Worm (Caenorhabditis elegans) whole organism, early embryonic: Measurements from ENCODE around the gene F41H10.1.
"Not testable (repeated sequence)": the region's sequence is repeated elsewhere in the genome, so short reads cannot be mapped to it uniquely, and the experiment has no call there.

Source experiments
- B0310.2 ChIP-seq: sonication (generic microtip); optimal IDR thresholded peaks from 2 replicates; lab custom pipeline; 2016; ENCODE audit warnings: mild to moderate bottlenecking, missing genetic modification characterization, missing compliant biosample characterization
- F13C5.2 ChIP-seq: sonication (generic microtip); optimal IDR thresholded peaks from 2 replicates; lab custom pipeline; 2017; ENCODE audit warnings: mild to moderate bottlenecking, missing genetic modification characterization, inconsistent platforms, missing compliant biosample characterization
- aly-1 ChIP-seq: sonication (generic microtip); optimal IDR thresholded peaks from 2 replicates; lab custom pipeline; 2016; ENCODE audit warnings: missing genetic modification characterization, missing compliant biosample characterization
- ama-1 ChIP-seq: fragments of 150-350 bp; optimal IDR thresholded peaks from 2 replicates; lab custom pipeline; 2014
- ceh-13 ChIP-seq: fragments of 200-800 bp; sonication (Bioruptor generic); optimal IDR thresholded peaks from 2 replicates; lab custom pipeline; 2018; ENCODE audit warnings: mild to moderate bottlenecking, missing genetic modification characterization, missing compliant biosample characterization
- ceh-36 ChIP-seq: sonication (generic microtip); optimal IDR thresholded peaks from 2 replicates; lab custom pipeline; 2016; ENCODE audit warnings: missing genetic modification characterization, inconsistent platforms, missing compliant biosample characterization
- ets-7 ChIP-seq: sonication (generic microtip); optimal IDR thresholded peaks from 2 replicates; lab custom pipeline; 2016; ENCODE audit warnings: missing genotype, missing genetic modification characterization, missing compliant biosample characterization
- flt-1 ChIP-seq: fragments of 200-800 bp; sonication (Bioruptor generic); IDR thresholded peaks from 2 replicates; pipeline ENCODE4 v1.3.6; 2022; ENCODE audit warnings: missing genetic modification characterization, missing compliant biosample characterization
- hmbx-1 ChIP-seq: sonication (generic microtip); optimal IDR thresholded peaks from 2 replicates; lab custom pipeline; 2016; ENCODE audit warnings: mild to moderate bottlenecking, missing genetic modification characterization, missing compliant biosample characterization
- hmg-4 ChIP-seq: fragments of 200-800 bp; sonication (Bioruptor generic); optimal IDR thresholded peaks from 2 replicates; lab custom pipeline; 2018; ENCODE audit warnings: mild to moderate bottlenecking, missing genetic modification characterization, missing compliant biosample characterization
- hnd-1 ChIP-seq: sonication (generic microtip); optimal IDR thresholded peaks from 2 replicates; lab custom pipeline; 2016; ENCODE audit warnings: missing genetic modification characterization, missing compliant biosample characterization
- pes-1 ChIP-seq: fragments of 200-800 bp; sonication (Bioruptor generic); IDR thresholded peaks from 2 replicates; pipeline ENCODE4 v1.3.6; 2022; ENCODE audit warnings: missing genetic modification reagents, missing genetic modification characterization, missing compliant biosample characterization
- scrt-1 ChIP-seq: fragments of 200-800 bp; sonication (Bioruptor generic); IDR thresholded peaks from 2 replicates; pipeline ENCODE4 v1.3.6; 2022; ENCODE audit warnings: missing genetic modification characterization, missing compliant biosample characterization
- sea-1 ChIP-seq: fragments of 200-800 bp; sonication (Bioruptor generic); conservative IDR thresholded peaks from 2 replicates; pipeline ENCODE4 v1.3.6; 2022; ENCODE audit warnings: missing genetic modification characterization, missing compliant biosample characterization
- tbx-11 ChIP-seq: fragments of 200-800 bp; sonication (Bioruptor generic); IDR thresholded peaks from 2 replicates; pipeline ENCODE4 v1.3.6; 2022; ENCODE audit warnings: missing genetic modification characterization, missing compliant biosample characterization
- tbx-37 ChIP-seq: fragments of 200-800 bp; sonication (Bioruptor generic); conservative IDR thresholded peaks from 2 replicates; pipeline ENCODE4 v1.3.6; 2022; ENCODE audit warnings: missing genetic modification reagents, missing genetic modification characterization, missing compliant biosample characterization
- tra-4 ChIP-seq: sonication (generic microtip); optimal IDR thresholded peaks from 2 replicates; lab custom pipeline; 2017; ENCODE audit warnings: missing genetic modification characterization, missing compliant biosample characterization

The F41H10.1 gene

ce11 chrIV:5382609-5383008, at the start of gene F41H10.1:
TSS of gene F41H10.1 (plus strand) at chrIV:5382909.
- TF ChIP-seq ceh-13 = no peak
- no peak for TF ChIP-seq scrt-1 (GFP tag; lab: Robert Waterston, UW)
- no peak for TF ChIP-seq pes-1 (GFP tag; lab: Robert Waterston, UW)
- no peak for TF ChIP-seq tbx-37 (GFP tag; lab: Robert Waterston, UW)
- TF ChIP-seq ets-7 (tag; lab: Kevin White, UChicago) = no peak
- no peak for TF ChIP-seq hmg-4 (GFP tag; lab: Kevin White, UChicago)
- no peak for TF ChIP-seq ama-1 (lab: Kevin White, UChicago)

- no peak for TF ChIP-seq hnd-1 (tag; lab: Kevin White, UChicago)
- TF ChIP-seq ceh-13 = no peak
- TF ChIP-seq B0310.2 (tag; lab: Kevin White, UChicago) = no peak
- TF ChIP-seq flt-1 (GFP tag; lab: Robert Waterston, UW) = no peak
- TF ChIP-seq hmbx-1 (tag; lab: Kevin White, UChicago) = no peak
- no peak for TF ChIP-seq scrt-1 (GFP tag; lab: Robert Waterston, UW)
- no peak for TF ChIP-seq tra-4 (tag; lab: Kevin White, UChicago)
- TF ChIP-seq F13C5.2 = no peak
- no peak for TF ChIP-seq ama-1 (lab: Kevin White, UChicago)
- TF ChIP-seq sea-1 (GFP tag; lab: Robert Waterston, UW) = no peak
Measured at ce11 chrIV:5333484-5333883, 49.2 kb upstream of the F41H10.1 start.

ce11 chrIV:5334518-5334917, 48.2 kb upstream of the F41H10.1 start:
- TF ChIP-seq B0310.2 (tag; lab: Kevin White, UChicago) (peak; percentile 6), F13C5.2 (peak; percentile 65), pes-1 (GFP tag; lab: Robert Waterston, UW) (peak; percentile 85; the same call in 1 of the 2 replicates), hnd-1 (tag; lab: Kevin White, UChicago) (peak; percentile 57), flt-1 (GFP tag; lab: Robert Waterston, UW) (0 out of 2 replicates have a peak, but pooled peaks have one; percentile 66), scrt-1 (GFP tag; lab: Robert Waterston, UW) (no peak; the same call in none of the 2 replicates), tbx-11 (GFP tag; lab: Robert Waterston, UW) (peak; percentile 72), tra-4 (tag; lab: Kevin White, UChicago) (no peak), tbx-37 (GFP tag; lab: Robert Waterston, UW) (peak; percentile 57; the same call in 1 of the 2 replicates), ets-7 (tag; lab: Kevin White, UChicago) (peak; percentile 19)

- TF ChIP-seq hmbx-1 (tag; lab: Kevin White, UChicago) (no peak), ceh-36 (tag; lab: Kevin White, UChicago) (no peak), tbx-11 (GFP tag; lab: Robert Waterston, UW) (no peak), ama-1 (lab: Kevin White, UChicago) (no peak), ceh-13 (no peak), hmg-4 (GFP tag; lab: Kevin White, UChicago) (no peak), tbx-37 (GFP tag; lab: Robert Waterston, UW) (no peak), pes-1 (GFP tag; lab: Robert Waterston, UW) (no peak), ets-7 (tag; lab: Kevin White, UChicago) (no peak), flt-1 (GFP tag; lab: Robert Waterston, UW) (no peak), B0310.2 (tag; lab: Kevin White, UChicago) (no peak), aly-1 (no peak), F13C5.2 (no peak), scrt-1 (GFP tag; lab: Robert Waterston, UW) (no peak), hnd-1 (tag; lab: Kevin White, UChicago) (no peak), sea-1 (GFP tag; lab: Robert Waterston, UW) (no peak), tra-4 (tag; lab: Kevin White, UChicago) (no peak)
Measured at ce11 chrIV:5337649-5338048, 45.1 kb upstream of the F41H10.1 start.

- no peak for TF ChIP-seq tbx-37 (GFP tag; lab: Robert Waterston, UW)
- no peak for TF ChIP-seq pes-1 (GFP tag; lab: Robert Waterston, UW)
- no peak for TF ChIP-seq ceh-13
- no peak for TF ChIP-seq aly-1
- TF ChIP-seq B0310.2 (tag; lab: Kevin White, UChicago) = no peak
- no peak for TF ChIP-seq sea-1 (GFP tag; lab: Robert Waterston, UW)
- TF ChIP-seq tbx-11 (GFP tag; lab: Robert Waterston, UW) = no peak
- no peak for TF ChIP-seq ets-7 (tag; lab: Kevin White, UChicago)
- TF ChIP-seq ceh-36 (tag; lab: Kevin White, UChicago) = no peak
Measured at ce11 chrIV:5339255-5339654, 43.5 kb upstream of the F41H10.1 start, which contains the start of gene Y4C6B.2. TSS of gene Y4C6B.2 (plus strand) at chrIV:5339574.

DNA sequence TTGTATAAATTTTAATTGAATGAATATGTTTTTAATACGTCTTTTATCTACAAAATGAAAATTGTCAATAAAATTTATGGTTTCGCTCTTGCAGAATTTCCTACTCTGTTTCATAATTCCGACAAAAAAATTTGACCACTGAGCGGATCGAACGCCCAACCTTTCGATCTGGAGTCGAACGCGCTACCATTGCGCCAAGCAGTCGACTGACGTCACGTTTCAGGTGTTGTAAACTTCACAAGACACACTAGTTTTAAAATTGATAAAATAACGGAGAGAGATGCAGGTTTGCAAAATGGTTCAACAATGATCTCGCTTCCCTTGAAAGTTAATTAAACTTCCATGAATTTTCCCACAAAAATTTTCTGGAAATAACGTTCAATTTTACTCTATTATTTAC, 38.5 kb upstream of the F41H10.1 start:
- no peak for TF ChIP-seq ets-7 (tag; lab: Kevin White, UChicago)
- no peak for TF ChIP-seq tbx-11 (GFP tag; lab: Robert Waterston, UW)
- no peak for TF ChIP-seq B0310.2 (tag; lab: Kevin White, UChicago)
- no peak for TF ChIP-seq hmg-4 (GFP tag; lab: Kevin White, UChicago)
- TF ChIP-seq hnd-1 (tag; lab: Kevin White, UChicago) = no peak
- TF ChIP-seq sea-1 (GFP tag; lab: Robert Waterston, UW) = no peak
- no peak for TF ChIP-seq pes-1 (GFP tag; lab: Robert Waterston, UW)
- no peak for TF ChIP-seq flt-1 (GFP tag; lab: Robert Waterston, UW)
- TF ChIP-seq aly-1 = no peak
- TF ChIP-seq tbx-37 (GFP tag; lab: Robert Waterston, UW) = no peak
- no peak for TF ChIP-seq F13C5.2
- no peak for TF ChIP-seq ama-1 (lab: Kevin White, UChicago)
- no peak for TF ChIP-seq tra-4 (tag; lab: Kevin White, UChicago)

DNA sequence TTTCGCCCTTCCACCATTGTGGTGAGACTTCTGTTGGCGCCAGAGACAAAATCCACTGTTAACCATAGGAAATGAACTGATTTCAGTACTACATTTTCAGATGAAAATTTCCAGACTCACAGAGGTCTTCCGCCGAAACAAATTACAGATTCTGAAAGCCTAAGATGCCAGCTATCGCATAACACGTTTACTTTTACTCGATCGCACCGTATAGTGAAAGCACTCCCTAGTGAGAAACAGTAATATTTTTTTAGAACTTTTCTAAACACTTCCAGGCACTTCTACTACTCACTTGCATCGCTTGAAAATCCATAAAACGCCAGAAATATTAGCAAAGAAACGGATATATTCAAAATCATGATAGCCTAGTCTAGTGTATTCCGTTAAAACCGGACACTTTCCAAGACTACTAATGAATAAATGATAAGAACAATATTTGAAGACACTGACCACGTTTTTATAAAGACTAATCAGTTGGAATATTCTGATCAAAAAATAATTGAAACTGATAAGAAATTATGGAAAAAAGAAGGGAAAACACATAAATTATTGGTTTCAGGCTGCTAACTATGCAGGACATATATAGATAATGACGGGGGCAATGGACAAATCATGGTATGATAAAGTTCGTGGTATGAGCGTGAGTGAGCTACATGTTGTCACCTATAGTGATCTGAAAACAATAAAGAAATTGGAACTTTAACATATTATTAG, 32.1 kb upstream of the F41H10.1 start, which contains the start of gene gba-4:
Gene gba-4 (minus strand): TSS at position 418 of the 714 bp plus-strand sequence.
- TF ChIP-seq F13C5.2; ceh-13; tbx-11 (GFP tag; lab: Robert Waterston, UW): not testable (repeated sequence)
